Worm (Caenorhabditis elegans) whole organism, midembryonic: ENCODE data around the gene ZK154.5.

ENCODE experiments used
- T22C8.4 ChIP-seq: fragments of 200-800 bp; sonication (Bioruptor generic); IDR thresholded peaks from 2 replicates; pipeline ENCODE4 v1.3.6; 2022; ENCODE audit warnings: missing genetic modification characterization, missing compliant biosample characterization
- cog-1 ChIP-seq: sonication (generic microtip); optimal IDR thresholded peaks from 2 replicates; lab custom pipeline; 2016; ENCODE audit warnings: missing genetic modification characterization, missing compliant biosample characterization
- flt-1 ChIP-seq: fragments of 200-800 bp; sonication (Bioruptor generic); IDR thresholded peaks from 2 replicates; pipeline ENCODE4 v1.3.6; 2022; ENCODE audit warnings: missing genetic modification characterization, missing compliant biosample characterization
- klf-2 ChIP-seq: fragments of 200-800 bp; sonication (Bioruptor generic); conservative IDR thresholded peaks from 2 replicates; pipeline ENCODE4 v1.3.6; 2022; ENCODE audit warnings: missing genetic modification reagents, missing genetic modification characterization, missing compliant biosample characterization
- med-1 ChIP-seq: sonication (generic microtip); optimal IDR thresholded peaks from 2 replicates; lab custom pipeline; 2017; ENCODE audit warnings: missing genetic modification characterization, mild to moderate bottlenecking, missing compliant biosample characterization, antibody characterized with exemption, missing genetic modification reagents; ENCODE audit not compliant: insufficient read depth
- ref-1 ChIP-seq: fragments of 200-800 bp; sonication (Bioruptor generic); conservative IDR thresholded peaks from 2 replicates; pipeline ENCODE4 v1.3.6; 2022; ENCODE audit warnings: missing genetic modification reagents, missing genetic modification characterization, missing compliant biosample characterization
- tab-1 ChIP-seq: fragments of 200-800 bp; sonication (Bioruptor generic); IDR thresholded peaks from 2 replicates; pipeline ENCODE4 v1.3.6; 2022; ENCODE audit warnings: missing genetic modification characterization, missing compliant biosample characterization
- ztf-23 ChIP-seq: fragments of 200-800 bp; sonication (Bioruptor generic); IDR thresholded peaks from 2 replicates; pipeline ENCODE4 v1.3.6; 2022; ENCODE audit warnings: missing genetic modification reagents, missing genetic modification characterization, missing compliant biosample characterization
- ztf-29 ChIP-seq: fragments of 200-800 bp; sonication (Bioruptor generic); IDR thresholded peaks from 2 replicates; pipeline ENCODE4 v1.3.6; 2022; ENCODE audit warnings: missing genetic modification reagents, missing genetic modification characterization, missing compliant biosample characterization

ZK154.5 gene

ce11 chrX:7787885-7788353 is at the start of gene ZK154.5:
ZK154.5 (minus strand) TSS chrX:7787935.
- TF ChIP-seq flt-1 (GFP tag; lab: Robert Waterston, UW) (0 out of 2 replicates have a peak, but pooled peaks have one; percentile 45), T22C8.4 (0 out of 2 replicates have a peak, but pooled peaks have one; percentile 34), cog-1 (tag; lab: Kevin White, UChicago) (peak; percentile 15), med-1 (GFP tag; lab: Kevin White, UChicago) (no peak)

- TF ChIP-seq T22C8.4 (no peak), med-1 (GFP tag; lab: Kevin White, UChicago) (no peak), tab-1 (GFP tag; lab: Robert Waterston, UW) (no peak), ref-1 (GFP tag; lab: Robert Waterston, UW) (no peak), klf-2 (GFP tag; lab: Robert Waterston, UW) (no peak), cog-1 (tag; lab: Kevin White, UChicago) (no peak), ztf-23 (GFP tag; lab: Robert Waterston, UW) (no peak), ztf-29 (GFP tag; lab: Robert Waterston, UW) (no peak), flt-1 (GFP tag; lab: Robert Waterston, UW) (no peak)
These were observed 46.4 kb upstream of the ZK154.5 start, which contains the start of gene sul-3 for ce11 chrX:7834117-7834516. sul-3 (minus strand) TSS chrX:7834217.

ce11 chrX:7827989-7828388 is 40.3 kb upstream of the ZK154.5 start:
- no peak for TF ChIP-seq flt-1 (GFP tag; lab: Robert Waterston, UW)
- no peak for TF ChIP-seq klf-2 (GFP tag; lab: Robert Waterston, UW)
- no peak for TF ChIP-seq med-1 (GFP tag; lab: Kevin White, UChicago)
- TF ChIP-seq T22C8.4 = no peak
- TF ChIP-seq ref-1 (GFP tag; lab: Robert Waterston, UW) = no peak
- no peak for TF ChIP-seq tab-1 (GFP tag; lab: Robert Waterston, UW)
- TF ChIP-seq ztf-29 (GFP tag; lab: Robert Waterston, UW) = no peak
- TF ChIP-seq cog-1 (tag; lab: Kevin White, UChicago) = no peak

- TF ChIP-seq klf-2 (GFP tag; lab: Robert Waterston, UW) = no peak
- no peak for TF ChIP-seq med-1 (GFP tag; lab: Kevin White, UChicago)
- no peak for TF ChIP-seq cog-1 (tag; lab: Kevin White, UChicago)
- no peak for TF ChIP-seq ztf-29 (GFP tag; lab: Robert Waterston, UW)
- TF ChIP-seq ref-1 (GFP tag; lab: Robert Waterston, UW) = no peak
- TF ChIP-seq ztf-23 (GFP tag; lab: Robert Waterston, UW) = no peak
- no peak for TF ChIP-seq tab-1 (GFP tag; lab: Robert Waterston, UW)
- TF ChIP-seq flt-1 (GFP tag; lab: Robert Waterston, UW) = no peak
- no peak for TF ChIP-seq T22C8.4
These were observed 39.0 kb upstream of the ZK154.5 start for ce11 chrX:7826590-7827260.

ce11 chrX:7825707-7826106 is 38.0 kb upstream of the ZK154.5 start:
- TF ChIP-seq med-1 (GFP tag; lab: Kevin White, UChicago) = no peak
- TF ChIP-seq cog-1 (tag; lab: Kevin White, UChicago) = peak; percentile 42
- TF ChIP-seq flt-1 (GFP tag; lab: Robert Waterston, UW) = peak; percentile 45; the same call in 1 of the 2 replicates

ce11 chrX:7823108-7823704 is 35.5 kb upstream of the ZK154.5 start, which contains the start of gene eef-1A.2:
eef-1A.2 (plus strand) TSS chrX:7823654.
- TF ChIP-seq ztf-23 (GFP tag; lab: Robert Waterston, UW) (peak; percentile 100), flt-1 (GFP tag; lab: Robert Waterston, UW) (peak; percentile 38; the same call in 1 of the 2 replicates), tab-1 (GFP tag; lab: Robert Waterston, UW) (peak; percentile 79), cog-1 (tag; lab: Kevin White, UChicago) (peak; percentile 92), klf-2 (GFP tag; lab: Robert Waterston, UW) (no peak)

- TF ChIP-seq ztf-29 (GFP tag; lab: Robert Waterston, UW) = no peak
- no peak for TF ChIP-seq T22C8.4
- no peak for TF ChIP-seq med-1 (GFP tag; lab: Kevin White, UChicago)
- no peak for TF ChIP-seq ztf-23 (GFP tag; lab: Robert Waterston, UW)
- TF ChIP-seq cog-1 (tag; lab: Kevin White, UChicago) = no peak
- no peak for TF ChIP-seq klf-2 (GFP tag; lab: Robert Waterston, UW)
- TF ChIP-seq tab-1 (GFP tag; lab: Robert Waterston, UW) = no peak
- no peak for TF ChIP-seq ref-1 (GFP tag; lab: Robert Waterston, UW)
- no peak for TF ChIP-seq flt-1 (GFP tag; lab: Robert Waterston, UW)
These were observed 29.8 kb upstream of the ZK154.5 start for ce11 chrX:7817555-7817954.

- TF ChIP-seq med-1 (GFP tag; lab: Kevin White, UChicago) (no peak), klf-2 (GFP tag; lab: Robert Waterston, UW) (no peak), flt-1 (GFP tag; lab: Robert Waterston, UW) (no peak), T22C8.4 (no peak), ztf-23 (GFP tag; lab: Robert Waterston, UW) (no peak), ztf-29 (GFP tag; lab: Robert Waterston, UW) (no peak), cog-1 (tag; lab: Kevin White, UChicago) (no peak), tab-1 (GFP tag; lab: Robert Waterston, UW) (no peak), ref-1 (GFP tag; lab: Robert Waterston, UW) (no peak)
These were observed 28.8 kb upstream of the ZK154.5 start, which contains the start of the genes sek-1 and R03G5.6 for ce11 chrX:7816434-7816974. sek-1 (plus strand) TSS chrX:7816734. R03G5.6 (minus strand) TSS chrX:7816924.
